Fruit fly (Drosophila melanogaster) whole organism: ENCODE results near the gene CG13310.

Source experiments
- Dll ChIP-seq: fragments of >200 bp; optimal IDR thresholded peaks from 2 replicates; lab custom pipeline; 2017
- pan ChIP-seq: fragments of >200 bp; optimal IDR thresholded peaks from 2 replicates; lab custom pipeline; 2017

dm6 chr3L:8825030-8825407 is 24.7 kb upstream of the CG13310 start:
- TF ChIP-seq pan (lab: Kevin White, UChicago) (no peak), Dll (lab: Kevin White, UChicago) (no peak)
